Worm (Caenorhabditis elegans): ENCODE data around the gene srpa-68.

The srpa-68 gene

ce11 chrV:12310256-12310655 lies 18.8 kb upstream of the srpa-68 start, which contains the start of gene hpo-30:
Gene hpo-30, minus strand, starts transcription at chrV:12310356.
- TF ChIP-seq ztf-23 (GFP tag; IDR thresholded peaks at IDR 0.05) (no peak), ztf-29 (GFP tag; IDR thresholded peaks at IDR 0.05) (no peak), cog-1 (tag; optimal IDR thresholded peaks at IDR 0.05) (no peak)

ce11 chrV:12307011-12307540 lies 15.6 kb upstream of the srpa-68 start, which contains the start of gene srg-45:
Gene srg-45, plus strand, starts transcription at chrV:12307490.
- TF ChIP-seq ref-1 (GFP tag; conservative IDR thresholded peaks at IDR 0.05): no peak
- no peak for TF ChIP-seq T22C8.4 (GFP tag; IDR thresholded peaks at IDR 0.05)
- no peak for TF ChIP-seq ztf-29 (GFP tag; IDR thresholded peaks at IDR 0.05)
- TF ChIP-seq ztf-23 (GFP tag; IDR thresholded peaks at IDR 0.05): no peak
- TF ChIP-seq cog-1 (tag; optimal IDR thresholded peaks at IDR 0.05): no peak
- TF ChIP-seq tab-1 (GFP tag; IDR thresholded peaks at IDR 0.05): no peak
- no peak for TF ChIP-seq med-1 (GFP tag; optimal IDR thresholded peaks at IDR 0.05; ENCODE audit: insufficient read depth)
- TF ChIP-seq klf-2 (GFP tag; conservative IDR thresholded peaks at IDR 0.05): no peak
- TF ChIP-seq flt-1 (GFP tag; IDR thresholded peaks at IDR 0.05): no peak

ce11 chrV:12305677-12306076 lies 14.2 kb upstream of the srpa-68 start:
- TF ChIP-seq med-1 (GFP tag; optimal IDR thresholded peaks at IDR 0.05; ENCODE audit: insufficient read depth): no peak

- TF ChIP-seq T22C8.4 (GFP tag; IDR thresholded peaks at IDR 0.05): peak; percentile 100
- peak; percentile 100 for TF ChIP-seq klf-2 (GFP tag; conservative IDR thresholded peaks at IDR 0.05)
- peak; percentile 94 for TF ChIP-seq med-1 (GFP tag; optimal IDR thresholded peaks at IDR 0.05; ENCODE audit: insufficient read depth)
- TF ChIP-seq tab-1 (GFP tag; IDR thresholded peaks at IDR 0.05): peak; percentile 100
- peak; percentile 100 for TF ChIP-seq ref-1 (GFP tag; conservative IDR thresholded peaks at IDR 0.05)
- TF ChIP-seq ztf-29 (GFP tag; IDR thresholded peaks at IDR 0.05): peak; percentile 100
- TF ChIP-seq flt-1 (GFP tag; IDR thresholded peaks at IDR 0.05): peak; percentile 100
- TF ChIP-seq ztf-23 (GFP tag; IDR thresholded peaks at IDR 0.05): peak; percentile 99
- peak; percentile 100 for TF ChIP-seq cog-1 (tag; optimal IDR thresholded peaks at IDR 0.05)
These were observed 12.1 kb upstream of the srpa-68 start for ce11 chrV:12303453-12304077.

DNA sequence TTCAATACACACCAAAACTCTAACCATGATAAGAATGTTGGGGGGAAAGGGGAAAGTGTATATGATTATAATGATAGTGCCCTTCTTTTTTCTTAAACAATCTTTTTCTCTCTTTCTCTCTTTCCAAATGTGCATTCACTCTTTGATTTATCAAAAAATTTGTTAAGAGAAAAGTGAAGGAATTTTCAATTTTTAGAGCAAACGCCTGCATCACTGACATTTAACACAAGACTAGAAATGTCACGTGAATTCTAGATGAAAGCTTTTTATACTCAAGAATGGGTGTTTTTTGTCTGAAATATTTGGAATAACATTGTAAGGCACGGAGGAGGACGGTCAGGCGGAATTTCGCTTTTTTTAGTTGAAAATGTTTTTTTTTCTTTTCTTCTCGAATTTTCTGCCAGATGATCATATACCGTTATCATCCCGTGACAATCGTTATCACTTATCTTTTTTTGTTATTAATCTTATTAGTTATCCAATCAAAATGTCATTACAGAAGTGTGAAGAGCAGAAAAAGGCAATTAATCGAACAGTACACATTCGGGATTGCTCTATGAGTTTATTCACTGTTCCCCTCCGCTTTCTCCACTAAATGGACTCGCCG lies 10.6 kb upstream of the srpa-68 start, which contains the start of the genes frm-7 and F55C5.17:
Gene frm-7 (plus strand): TSS at position 500 of the 607 bp plus-strand sequence.
Gene F55C5.17 (plus strand): TSS at position 557 of the 607 bp plus-strand sequence.
- TF ChIP-seq ztf-23 (GFP tag; IDR thresholded peaks at IDR 0.05): no peak
- no peak for TF ChIP-seq ref-1 (GFP tag; conservative IDR thresholded peaks at IDR 0.05)
- no peak for TF ChIP-seq flt-1 (GFP tag; IDR thresholded peaks at IDR 0.05)
- no peak for TF ChIP-seq cog-1 (tag; optimal IDR thresholded peaks at IDR 0.05)

- TF ChIP-seq cog-1 (tag; optimal IDR thresholded peaks at IDR 0.05) (no peak), ztf-23 (GFP tag; IDR thresholded peaks at IDR 0.05) (no peak), klf-2 (GFP tag; conservative IDR thresholded peaks at IDR 0.05) (no peak), tab-1 (GFP tag; IDR thresholded peaks at IDR 0.05) (no peak), ztf-29 (GFP tag; IDR thresholded peaks at IDR 0.05) (no peak)
These were observed 9.5 kb upstream of the srpa-68 start for ce11 chrV:12300780-12301460.

ce11 chrV:12300166-12300565 lies 8.7 kb upstream of the srpa-68 start:
- TF ChIP-seq T22C8.4 (GFP tag; IDR thresholded peaks at IDR 0.05): no peak
- no peak for TF ChIP-seq ref-1 (GFP tag; conservative IDR thresholded peaks at IDR 0.05)
- no peak for TF ChIP-seq ztf-29 (GFP tag; IDR thresholded peaks at IDR 0.05)
- no peak for TF ChIP-seq cog-1 (tag; optimal IDR thresholded peaks at IDR 0.05)
- TF ChIP-seq flt-1 (GFP tag; IDR thresholded peaks at IDR 0.05): no peak
- no peak for TF ChIP-seq med-1 (GFP tag; optimal IDR thresholded peaks at IDR 0.05; ENCODE audit: insufficient read depth)
- TF ChIP-seq ztf-23 (GFP tag; IDR thresholded peaks at IDR 0.05): no peak
- TF ChIP-seq klf-2 (GFP tag; conservative IDR thresholded peaks at IDR 0.05): no peak
- no peak for TF ChIP-seq tab-1 (GFP tag; IDR thresholded peaks at IDR 0.05)

- TF ChIP-seq cog-1 (tag; optimal IDR thresholded peaks at IDR 0.05) (no peak), flt-1 (GFP tag; IDR thresholded peaks at IDR 0.05) (no peak), med-1 (GFP tag; optimal IDR thresholded peaks at IDR 0.05; ENCODE audit: insufficient read depth) (no peak), klf-2 (GFP tag; conservative IDR thresholded peaks at IDR 0.05) (no peak), T22C8.4 (GFP tag; IDR thresholded peaks at IDR 0.05) (no peak), ztf-23 (GFP tag; IDR thresholded peaks at IDR 0.05) (no peak), ztf-29 (GFP tag; IDR thresholded peaks at IDR 0.05) (no peak), ref-1 (GFP tag; conservative IDR thresholded peaks at IDR 0.05) (no peak), tab-1 (GFP tag; IDR thresholded peaks at IDR 0.05) (no peak)
These were observed 7.8 kb upstream of the srpa-68 start for ce11 chrV:12299244-12299766.

- no peak for TF ChIP-seq klf-2 (GFP tag; conservative IDR thresholded peaks at IDR 0.05)
- TF ChIP-seq flt-1 (GFP tag; IDR thresholded peaks at IDR 0.05): no peak
- TF ChIP-seq ztf-29 (GFP tag; IDR thresholded peaks at IDR 0.05): no peak
- no peak for TF ChIP-seq tab-1 (GFP tag; IDR thresholded peaks at IDR 0.05)
- no peak for TF ChIP-seq T22C8.4 (GFP tag; IDR thresholded peaks at IDR 0.05)
- TF ChIP-seq cog-1 (tag; optimal IDR thresholded peaks at IDR 0.05): no peak
- no peak for TF ChIP-seq ztf-23 (GFP tag; IDR thresholded peaks at IDR 0.05)
These were observed 6.7 kb upstream of the srpa-68 start for ce11 chrV:12298184-12298583.
